Fruit fly (Drosophila melanogaster) whole organism, embryonic: Measurements from ENCODE around the gene CG3491.
"Not testable (repeated sequence)": the region's sequence is repeated elsewhere in the genome, so short reads cannot be mapped to it uniquely, and the experiment has no call there.

Source experiments
- B-H1 ChIP-seq: fragments of 200-800 bp; sonication (Bioruptor generic); IDR thresholded peaks from 3 replicates; pipeline ENCODE4 v1.3.6; 2022; ENCODE audit warnings: missing biosample characterization, missing genetic modification characterization
- CG10147 ChIP-seq: fragments of 200-800 bp; sonication (Bioruptor generic); optimal IDR thresholded peaks from 2 replicates; lab custom pipeline; 2019; ENCODE audit warnings: missing biosample characterization, mild to moderate bottlenecking, missing genetic modification characterization, moderate library complexity
- CG13296 ChIP-seq: fragments of 200-800 bp; sonication (Bioruptor generic); optimal IDR thresholded peaks from 3 replicates; lab custom pipeline; 2018; ENCODE audit warnings: missing biosample characterization, mild to moderate bottlenecking, missing genetic modification characterization
- CG15269 ChIP-seq: fragments of 200-800 bp; sonication (Bioruptor generic); optimal IDR thresholded peaks from 2 replicates; lab custom pipeline; 2018; ENCODE audit warnings: missing biosample characterization, mild to moderate bottlenecking, missing genetic modification characterization, moderate library complexity
- CG15514 ChIP-seq: fragments of 200-800 bp; sonication (Bioruptor generic); optimal IDR thresholded peaks from 3 replicates; lab custom pipeline; 2017; ENCODE audit warnings: missing biosample characterization, missing genetic modification characterization, mild to moderate bottlenecking, moderate library complexity, missing genetic modification reagents
- CG15601 ChIP-seq: fragments of 200-800 bp; sonication (Bioruptor generic); optimal IDR thresholded peaks from 3 replicates; lab custom pipeline; 2019; ENCODE audit warnings: missing biosample characterization, mild to moderate bottlenecking, missing genetic modification characterization, moderate library complexity
- CG17186 ChIP-seq: fragments of 200-800 bp; sonication (Bioruptor generic); optimal IDR thresholded peaks from 3 replicates; lab custom pipeline; 2017; ENCODE audit warnings: missing biosample characterization, missing genetic modification reagents, missing genetic modification characterization
- CG30431 ChIP-seq: fragments of 200-800 bp; sonication (Bioruptor generic); optimal IDR thresholded peaks from 2 replicates; lab custom pipeline; 2017; ENCODE audit warnings: missing biosample characterization, missing genetic modification characterization
- CG31441 ChIP-seq: fragments of 200-800 bp; sonication (Bioruptor generic); IDR thresholded peaks from 2 replicates; pipeline ENCODE4 v1.3.6; 2022; ENCODE audit warnings: missing biosample characterization, missing genetic modification characterization
- CG32767 ChIP-seq: fragments of 200-800 bp; sonication (Bioruptor generic); IDR thresholded peaks from 2 replicates; pipeline ENCODE4 v1.3.6; 2022; ENCODE audit warnings: missing biosample characterization, missing genetic modification characterization
- CG3847 ChIP-seq: fragments of 200-800 bp; sonication (Bioruptor generic); IDR thresholded peaks from 2 replicates; pipeline ENCODE4 v1.3.6; 2022; ENCODE audit warnings: missing biosample characterization, missing genetic modification characterization
- CG4707 ChIP-seq: fragments of 200-800 bp; sonication (Bioruptor generic); optimal IDR thresholded peaks from 2 replicates; lab custom pipeline; 2018; ENCODE audit warnings: missing biosample characterization, mild to moderate bottlenecking, missing genetic modification characterization, moderate library complexity
- CG6254 ChIP-seq: fragments of 200-800 bp; sonication (Bioruptor generic); optimal IDR thresholded peaks from 3 replicates; lab custom pipeline; 2017; ENCODE audit warnings: mild to moderate bottlenecking, missing biosample characterization, missing genetic modification reagents, missing genetic modification characterization
- CG6654 ChIP-seq: fragments of 200-800 bp; sonication (Bioruptor generic); optimal IDR thresholded peaks from 2 replicates; lab custom pipeline; 2017; ENCODE audit warnings: missing biosample characterization, mild to moderate bottlenecking, missing genetic modification characterization
- CG7839 ChIP-seq: fragments of 200-800 bp; sonication (Bioruptor generic); optimal IDR thresholded peaks from 3 replicates; lab custom pipeline; 2018; ENCODE audit warnings: missing biosample characterization, mild to moderate bottlenecking, missing genetic modification characterization, moderate library complexity
- CG8388 ChIP-seq: fragments of 200-800 bp; sonication (Bioruptor generic); optimal IDR thresholded peaks from 2 replicates; lab custom pipeline; 2019; ENCODE audit warnings: missing biosample characterization, mild to moderate bottlenecking, missing genetic modification characterization, moderate library complexity
- Dbx ChIP-seq: fragments of 200-800 bp; sonication (Bioruptor generic); IDR thresholded peaks from 3 replicates; pipeline ENCODE4 v1.3.6; 2022; ENCODE audit warnings: missing biosample characterization, missing genetic modification characterization
- Dek ChIP-seq: fragments of 200-800 bp; sonication (Bioruptor generic); optimal IDR thresholded peaks from 3 replicates; lab custom pipeline; 2019; ENCODE audit warnings: missing biosample characterization, mild to moderate bottlenecking, missing genetic modification characterization, moderate library complexity
- Mad ChIP-seq: fragments of 200-800 bp; sonication (Bioruptor generic); optimal IDR thresholded peaks from 2 replicates; lab custom pipeline; 2016; ENCODE audit warnings: missing biosample characterization, missing genetic modification characterization
- Meics ChIP-seq: fragments of 200-800 bp; sonication (Bioruptor generic); optimal IDR thresholded peaks from 2 replicates; lab custom pipeline; 2017; ENCODE audit warnings: missing biosample characterization, mild to moderate bottlenecking, missing genetic modification characterization
- Oaz ChIP-seq: fragments of 200-800 bp; sonication (Bioruptor generic); IDR thresholded peaks from 2 replicates; pipeline ENCODE4 v1.3.6; 2022; ENCODE audit warnings: missing biosample characterization, missing genetic modification characterization
- Oli ChIP-seq: fragments of 200-800 bp; sonication (Bioruptor generic); optimal IDR thresholded peaks from 2 replicates; lab custom pipeline; 2018; ENCODE audit warnings: missing biosample characterization, mild to moderate bottlenecking, missing genetic modification characterization, moderate library complexity
- Ravus ChIP-seq: fragments of 200-800 bp; sonication (Bioruptor generic); IDR thresholded peaks from 2 replicates; pipeline ENCODE4 v1.3.6; 2022; ENCODE audit warnings: missing biosample characterization, missing genetic modification characterization
- Stat92E ChIP-seq, 3 experiments: fragments of >200 bp in 2 of 3; fragments of 200-800 bp in 1 of 3; sonication (Bioruptor generic) in 1 of 3; optimal IDR thresholded peaks; 2 replicates each; lab custom pipeline; 2017 to 2019; ENCODE audit warnings: missing biosample characterization in 3 of 3, missing genetic modification characterization in 3 of 3, mild to moderate bottlenecking in 1 of 3, moderate library complexity in 1 of 3
- Taf1 ChIP-seq: fragments of 200-800 bp; sonication (Bioruptor generic); IDR thresholded peaks from 2 replicates; pipeline ENCODE4 v1.3.6; 2022; ENCODE audit warnings: missing biosample characterization, missing genetic modification characterization
- ac ChIP-seq: fragments of 200-800 bp; sonication (Bioruptor generic); optimal IDR thresholded peaks from 3 replicates; lab custom pipeline; 2017; ENCODE audit warnings: missing biosample characterization, mild to moderate bottlenecking, missing genetic modification characterization
- btn ChIP-seq: fragments of 200-800 bp; sonication (Bioruptor generic); optimal IDR thresholded peaks from 2 replicates; lab custom pipeline; 2016; ENCODE audit warnings: missing biosample characterization, missing genetic modification characterization
- chn ChIP-seq: fragments of 200-800 bp; sonication (Bioruptor generic); optimal IDR thresholded peaks from 2 replicates; lab custom pipeline; 2016; ENCODE audit warnings: missing biosample characterization, missing genetic modification characterization
- dmrt99B ChIP-seq: fragments of 200-800 bp; sonication (Bioruptor generic); optimal IDR thresholded peaks from 2 replicates; lab custom pipeline; 2018; ENCODE audit warnings: missing biosample characterization, mild to moderate bottlenecking, missing genetic modification characterization, moderate library complexity
- fd96Cb ChIP-seq: fragments of 200-800 bp; sonication (Bioruptor generic); optimal IDR thresholded peaks from 2 replicates; lab custom pipeline; 2018; ENCODE audit warnings: missing biosample characterization, mild to moderate bottlenecking, missing genetic modification characterization, moderate library complexity
- grn ChIP-seq: fragments of 200-800 bp; sonication (Bioruptor generic); optimal IDR thresholded peaks from 3 replicates; lab custom pipeline; 2017; ENCODE audit warnings: missing biosample characterization, missing genetic modification characterization
- hkb ChIP-seq, 2 experiments: fragments of 200-800 bp in 1 of 2; fragments of >200 bp in 1 of 2; sonication (Bioruptor generic) in 1 of 2; IDR thresholded peaks in 1 of 2; optimal IDR thresholded peaks in 1 of 2; 2 replicates each; pipeline versions ENCODE4 v1.3.6 to Lab custom; 2017 to 2022; ENCODE audit warnings: missing biosample characterization in 1 of 2, missing genetic modification characterization in 1 of 2
- ind ChIP-seq: fragments of 200-800 bp; sonication (Bioruptor generic); optimal IDR thresholded peaks from 3 replicates; lab custom pipeline; 2016; ENCODE audit warnings: missing biosample characterization, missing genetic modification characterization
- jumu ChIP-seq: fragments of 200-800 bp; sonication (Bioruptor generic); optimal IDR thresholded peaks from 3 replicates; lab custom pipeline; 2016; ENCODE audit warnings: missing biosample characterization, missing genetic modification characterization
- nom ChIP-seq: fragments of 200-800 bp; sonication (Bioruptor generic); optimal IDR thresholded peaks from 2 replicates; lab custom pipeline; 2017; ENCODE audit warnings: missing biosample characterization, missing genetic modification characterization, mild to moderate bottlenecking, moderate library complexity, missing genetic modification reagents
- ranshi ChIP-seq: fragments of 200-800 bp; sonication (Bioruptor generic); IDR thresholded peaks from 2 replicates; pipeline ENCODE4 v1.3.6; 2022; ENCODE audit warnings: missing biosample characterization, missing genetic modification characterization
- scrt ChIP-seq: fragments of 200-800 bp; sonication (Bioruptor generic); optimal IDR thresholded peaks from 2 replicates; lab custom pipeline; 2018; ENCODE audit warnings: missing biosample characterization, mild to moderate bottlenecking, missing genetic modification characterization, moderate library complexity
- slp2 ChIP-seq: fragments of 200-800 bp; sonication (Bioruptor generic); optimal IDR thresholded peaks from 2 replicates; lab custom pipeline; 2016; ENCODE audit warnings: missing biosample characterization, missing genetic modification characterization
- sob ChIP-seq: fragments of 200-800 bp; sonication (Bioruptor generic); IDR thresholded peaks from 2 replicates; pipeline ENCODE4 v1.3.6; 2022; ENCODE audit warnings: missing biosample characterization, missing genetic modification characterization
- sqz ChIP-seq: fragments of 200-800 bp; sonication (Bioruptor generic); optimal IDR thresholded peaks from 3 replicates; lab custom pipeline; 2018; ENCODE audit warnings: missing biosample characterization, mild to moderate bottlenecking, missing genetic modification characterization
- tgo ChIP-seq: fragments of 200-800 bp; sonication (Bioruptor generic); IDR thresholded peaks from 3 replicates; pipeline ENCODE4 v1.3.6; 2022; ENCODE audit warnings: missing biosample characterization, missing genetic modification characterization
- toy ChIP-seq: fragments of 200-800 bp; sonication (Bioruptor generic); IDR thresholded peaks from 2 replicates; pipeline ENCODE4 v1.3.6; 2022; ENCODE audit warnings: missing biosample characterization, missing genetic modification characterization

The CG3491 gene

DNA sequence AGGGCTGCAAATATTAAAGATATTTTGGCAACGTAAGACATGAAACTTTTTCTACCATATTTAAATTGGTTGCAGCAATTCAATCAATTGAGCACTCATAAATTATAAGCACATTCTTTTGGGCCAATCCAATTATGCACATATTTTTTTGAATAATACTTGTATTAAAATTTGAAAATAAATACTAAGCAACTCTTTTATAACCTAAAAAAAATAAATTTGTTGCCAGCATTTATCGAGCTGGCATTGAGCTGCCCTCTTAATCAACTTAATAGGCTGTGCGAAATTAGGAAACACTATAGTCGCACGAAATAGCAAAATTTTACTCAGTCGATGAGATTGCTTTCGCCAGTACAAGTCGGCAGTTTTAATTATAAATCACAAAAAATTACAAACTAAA is at the start of gene CG3491:
TSS of gene CG3491 (plus strand) at position 301 of the 400 bp plus-strand sequence.
- TF ChIP-seq CG6254 (no peak), CG4707 (GFP tag; lab: Kevin White, UChicago) (no peak), fd96Cb (tag; lab: Kevin White, UChicago) (no peak), CG32767 (no peak), B-H1 (GFP tag; lab: Robert Waterston, UW) (no peak), CG6654 (GFP tag; lab: Kevin White, UChicago) (no peak)

DNA sequence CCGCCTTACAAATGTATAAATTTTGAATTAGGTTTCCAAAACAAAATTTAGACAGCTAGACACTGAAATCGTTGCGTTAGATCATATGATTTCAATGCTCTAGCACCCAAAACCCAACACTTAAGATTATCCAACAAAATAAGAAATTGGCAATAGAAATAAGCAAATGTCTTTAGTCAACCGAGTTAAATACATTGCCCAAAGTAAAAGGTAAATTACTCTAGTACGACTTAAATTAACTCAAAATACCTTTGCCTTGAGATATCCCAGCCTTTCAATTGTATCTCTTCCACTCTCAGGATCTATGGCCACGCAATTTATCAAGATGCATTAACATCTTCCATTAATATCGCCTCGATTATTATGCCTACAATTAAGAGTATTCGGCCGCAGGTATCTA is 48.2 kb upstream of the CG3491 start, which contains the start of gene CG15278:
TSS of gene CG15278 (minus strand) at position 101 of the 400 bp plus-strand sequence.
- no peak for TF ChIP-seq ind (GFP tag; lab: Kevin White, UChicago)
- TF ChIP-seq slp2 (GFP tag; lab: Kevin White, UChicago), result no peak
- no peak for TF ChIP-seq CG17186 (GFP tag; lab: Kevin White, UChicago)
- no peak for TF ChIP-seq toy (GFP tag; lab: Robert Waterston, UW)
- TF ChIP-seq Dbx (GFP tag; lab: Robert Waterston, UW), result no peak

DNA sequence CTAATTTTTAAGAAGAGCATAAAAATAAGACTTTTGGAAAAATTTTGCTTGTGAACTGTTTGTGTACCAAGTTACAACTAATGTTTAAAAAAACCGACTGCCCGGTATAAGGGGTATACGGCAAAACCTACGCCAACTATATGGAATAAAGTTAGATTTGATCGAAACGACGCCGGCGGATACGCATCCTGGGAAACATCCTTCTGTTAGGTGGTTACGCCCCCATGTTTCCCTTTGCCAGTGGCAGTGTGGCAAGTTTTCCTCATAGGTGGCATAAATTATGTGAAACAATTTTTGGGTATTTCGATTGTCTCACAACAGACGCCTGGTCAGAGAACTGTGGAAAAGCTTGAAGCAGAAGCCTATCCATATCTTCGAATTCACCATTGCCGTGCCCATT is 42.8 kb upstream of the CG3491 start, which contains the start of gene ProtA:
TSS of gene ProtA (minus strand) at position 101 of the 400 bp plus-strand sequence.
- TF ChIP-seq CG3847 (GFP tag; lab: Robert Waterston, UW); btn (GFP tag; lab: Kevin White, UChicago); CG15269 (tag; lab: Kevin White, UChicago): not testable (repeated sequence)

- not testable (repeated sequence) for TF ChIP-seq CG15601 (tag; lab: Kevin White, UChicago); CG8388 (GFP tag; lab: Kevin White, UChicago); Ravus (GFP tag; lab: Robert Waterston, UW)
- TF ChIP-seq, all 482 proteins: peak for 0; not testable (repeated sequence) for 482
These were observed 40.8 kb upstream of the CG3491 start, which contains the start of gene ProtB for dm6 chr2L:14883621-14884020. Gene ProtB, minus strand, starts transcription at chr2L:14883721.

DNA sequence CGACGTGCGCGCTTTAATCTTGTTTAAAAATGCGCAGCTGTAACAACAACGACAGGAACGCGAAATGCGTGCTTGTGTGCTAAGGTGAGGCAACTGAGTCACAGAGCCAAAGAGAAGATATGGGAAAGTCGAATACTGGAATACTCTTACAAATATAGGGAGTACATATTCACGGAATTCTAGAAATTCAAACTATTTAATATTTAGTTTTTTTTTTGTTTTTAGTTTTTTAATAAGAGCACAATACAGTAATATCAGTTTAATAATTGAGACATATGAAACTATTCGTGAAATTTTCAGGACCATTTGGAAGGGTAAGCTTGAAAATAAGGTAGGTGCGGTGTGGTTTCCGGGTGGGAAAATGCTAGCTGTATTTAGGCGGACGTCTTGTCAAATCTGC is 36.9 kb upstream of the CG3491 start:
- TF ChIP-seq CG10147 (GFP tag; lab: Kevin White, UChicago) (peak; percentile 39), CG30431 (GFP tag; lab: Kevin White, UChicago) (no peak), CG31441 (GFP tag; lab: Robert Waterston, UW) (no peak), Oli (tag; lab: Kevin White, UChicago) (no peak), hkb (optimal IDR thresholded peaks at IDR 0.05; lab: Kevin White, UChicago) (no peak), hkb (GFP tag; IDR thresholded peaks at IDR 0.05; lab: Robert Waterston, UW) (no peak), sob (GFP tag; lab: Robert Waterston, UW) (0 out of 2 replicates have a peak, but pooled peaks have one; percentile 40), Taf1 (GFP tag; lab: Robert Waterston, UW) (no peak), CG7839 (tag; lab: Kevin White, UChicago) (peak; percentile 50), chn (GFP tag; lab: Kevin White, UChicago) (no peak), Meics (GFP tag; lab: Kevin White, UChicago) (peak; percentile 40), tgo (GFP tag; lab: Robert Waterston, UW) (peak; percentile 22; the same call in 1 of the 3 replicates), CG3847 (GFP tag; lab: Robert Waterston, UW) (0 out of 2 replicates have a peak, but pooled peaks have one; percentile 19), CG15269 (tag; lab: Kevin White, UChicago) (peak; percentile 17), Stat92E (GFP tag; optimal IDR thresholded peaks at IDR 0.05; lab: Kevin White, UChicago) (no peak), CG13296 (GFP tag; lab: Kevin White, UChicago) (peak; percentile 24), sqz (GFP tag; lab: Kevin White, UChicago) (no peak), ac (GFP tag; lab: Kevin White, UChicago) (no peak), CG15514 (GFP tag; lab: Kevin White, UChicago) (peak; percentile 7), Dek (tag; lab: Kevin White, UChicago) (no peak), jumu (no peak), Mad (GFP tag; lab: Kevin White, UChicago) (no peak), dmrt99B (tag; lab: Kevin White, UChicago) (peak; percentile 44), grn (GFP tag; lab: Kevin White, UChicago) (no peak), scrt (GFP tag; lab: Kevin White, UChicago) (peak; percentile 7), nom (GFP tag; lab: Kevin White, UChicago) (no peak), Oaz (GFP tag; lab: Robert Waterston, UW) (no peak), ranshi (GFP tag; lab: Robert Waterston, UW) (peak; percentile 11; the same call in 1 of the 2 replicates)
